Fruit fly (Drosophila melanogaster) whole organism, wandering third instar larva: Measurements from ENCODE around the gene Invadolysin.

Source experiments
- Abd-B ChIP-seq: fragments of >200 bp; optimal IDR thresholded peaks from 2 replicates; lab custom pipeline; 2017; ENCODE audit warnings: missing biosample characterization, missing genetic modification characterization
- CG32264 ChIP-seq: fragments of 200-800 bp; sonication (Bioruptor generic); optimal IDR thresholded peaks from 2 replicates; lab custom pipeline; 2016; ENCODE audit warnings: missing biosample characterization, missing genetic modification characterization
- CG9705 ChIP-seq: fragments of 200-800 bp; sonication (Bioruptor generic); optimal IDR thresholded peaks from 2 replicates; lab custom pipeline; 2018; ENCODE audit warnings: missing biosample characterization, mild to moderate bottlenecking, missing genetic modification characterization
- CrebA ChIP-seq: fragments of 200-800 bp; sonication (Bioruptor generic); optimal IDR thresholded peaks from 2 replicates; lab custom pipeline; 2016; ENCODE audit warnings: missing biosample characterization, mild to moderate bottlenecking, missing genetic modification characterization, borderline replicate concordance
- Dfd ChIP-seq: fragments of >200 bp; optimal IDR thresholded peaks from 2 replicates; lab custom pipeline; 2017; ENCODE audit warnings: missing biosample characterization, missing genetic modification characterization
- Dif ChIP-seq: fragments of 200-275, 200-300 bp; sonication (Bioruptor generic); optimal IDR thresholded peaks from 2 replicates; lab custom pipeline; 2018; ENCODE audit warnings: missing biosample characterization, missing genetic modification characterization; ENCODE audit not compliant: partially characterized antibody
- GATAd ChIP-seq: sonication (Bioruptor generic); optimal IDR thresholded peaks from 2 replicates; lab custom pipeline; 2016; ENCODE audit warnings: missing biosample characterization, missing genetic modification characterization
- HLH106 ChIP-seq: fragments of 200-800 bp; optimal IDR thresholded peaks from 3 replicates; lab custom pipeline; 2019; ENCODE audit warnings: missing biosample characterization, mild to moderate bottlenecking, missing genetic modification characterization, moderate library complexity
- Hnf4 ChIP-seq: fragments of 200-800 bp; sonication (Bioruptor generic); optimal IDR thresholded peaks from 2 replicates; lab custom pipeline; 2016; ENCODE audit warnings: missing biosample characterization, mild to moderate bottlenecking, missing genetic modification characterization
- Hr78 ChIP-seq: fragments of >200 bp; optimal IDR thresholded peaks from 2 replicates; lab custom pipeline; 2017; ENCODE audit warnings: missing biosample characterization, missing genetic modification characterization
- Hr83 ChIP-seq: fragments of 200-300 bp; sonication (Bioruptor generic); optimal IDR thresholded peaks from 2 replicates; lab custom pipeline; 2016; ENCODE audit warnings: missing biosample characterization, mild to moderate bottlenecking, missing genetic modification characterization, moderate library complexity; ENCODE audit not compliant: poor library complexity, severe bottlenecking
- Jra ChIP-seq: sonication (Bioruptor generic); optimal IDR thresholded peaks from 2 replicates; lab custom pipeline; 2016; ENCODE audit warnings: missing biosample characterization, missing genetic modification characterization
- Mio ChIP-seq: sonication (Bioruptor generic); optimal IDR thresholded peaks from 2 replicates; lab custom pipeline; 2016; ENCODE audit warnings: missing biosample characterization, missing genetic modification characterization
- Myc ChIP-seq: fragments of >200 bp; optimal IDR thresholded peaks from 2 replicates; lab custom pipeline; 2017
- N ChIP-seq: fragments of >200 bp; optimal IDR thresholded peaks from 2 replicates; lab custom pipeline; 2018; ENCODE audit warnings: missing biosample characterization, missing external identifiers, missing genetic modification characterization
- OdsH ChIP-seq: fragments of 200-800 bp; sonication (Bioruptor generic); optimal IDR thresholded peaks from 2 replicates; lab custom pipeline; 2016; ENCODE audit warnings: missing biosample characterization, mild to moderate bottlenecking, missing genetic modification characterization
- Rel ChIP-seq, 2 experiments: fragments of 200-800 bp; sonication (Bioruptor generic) in 1 of 2; optimal IDR thresholded peaks; 2 replicates in 1 of 2; 3 replicates in 1 of 2; lab custom pipeline; 2016 to 2019; ENCODE audit warnings: mild to moderate bottlenecking in 2 of 2, missing biosample characterization in 2 of 2, missing genetic modification characterization in 2 of 2, moderate library complexity in 1 of 2
- Sp1 ChIP-seq: fragments of 200-800 bp; sonication (Bioruptor generic); optimal IDR thresholded peaks from 3 replicates; lab custom pipeline; 2019; ENCODE audit warnings: missing biosample characterization, mild to moderate bottlenecking, missing genetic modification characterization, moderate library complexity
- Vsx2 ChIP-seq: fragments of 200-300, 225-300 bp; sonication (Bioruptor generic); optimal IDR thresholded peaks from 2 replicates; lab custom pipeline; 2018; ENCODE audit warnings: missing biosample characterization, missing genetic modification characterization; ENCODE audit not compliant: partially characterized antibody
- br ChIP-seq: fragments of 200-800 bp; sonication (Bioruptor generic); optimal IDR thresholded peaks from 2 replicates; lab custom pipeline; 2016; ENCODE audit warnings: missing biosample characterization, missing genetic modification characterization
- brk ChIP-seq: fragments of 200-800 bp; sonication (Bioruptor generic); optimal IDR thresholded peaks from 2 replicates; lab custom pipeline; 2016; ENCODE audit warnings: missing biosample characterization, mild to moderate bottlenecking, missing genetic modification characterization
- dl ChIP-seq, 2 experiments: fragments of 175-275, 200-275 bp in 1 of 2; fragments of 200-275 bp in 1 of 2; sonication (Bioruptor generic); optimal IDR thresholded peaks; lab custom pipeline; 2018; ENCODE audit warnings: mild to moderate bottlenecking in 2 of 2, missing biosample characterization in 2 of 2, missing genetic modification characterization in 2 of 2, moderate library complexity in 2 of 2; ENCODE audit not compliant: partially characterized antibody in 2 of 2, insufficient read depth in 1 of 2
- dmrt93B ChIP-seq: fragments of 200-800 bp; sonication (Bioruptor generic); optimal IDR thresholded peaks from 2 replicates; lab custom pipeline; 2018; ENCODE audit warnings: missing biosample characterization, mild to moderate bottlenecking, missing genetic modification characterization
- dsf ChIP-seq: sonication (Bioruptor generic); optimal IDR thresholded peaks from 2 replicates; lab custom pipeline; 2016; ENCODE audit warnings: missing biosample characterization, missing genetic modification characterization, borderline replicate concordance
- ey ChIP-seq: fragments of 200-800 bp; sonication (Bioruptor generic); optimal IDR thresholded peaks from 2 replicates; lab custom pipeline; 2016; ENCODE audit warnings: missing biosample characterization, missing genetic modification characterization
- foxo ChIP-seq, 2 experiments: fragments of 200-800 bp; sonication (Bioruptor generic); optimal IDR thresholded peaks; 2 replicates in 1 of 2; 3 replicates in 1 of 2; lab custom pipeline; 2016 to 2017; ENCODE audit warnings: missing biosample characterization in 2 of 2, missing genetic modification characterization in 2 of 2
- fru ChIP-seq: fragments of 200-800 bp; sonication (Bioruptor generic); optimal IDR thresholded peaks from 3 replicates; lab custom pipeline; 2016; ENCODE audit warnings: missing biosample characterization, mild to moderate bottlenecking, missing genetic modification characterization
- h ChIP-seq: fragments of 200-800 bp; sonication (Bioruptor generic); optimal IDR thresholded peaks from 3 replicates; lab custom pipeline; 2016; ENCODE audit warnings: missing biosample characterization, mild to moderate bottlenecking, missing genetic modification characterization
- jim ChIP-seq: fragments of 175-275, 200-325 bp; sonication (Bioruptor generic); optimal IDR thresholded peaks from 2 replicates; lab custom pipeline; 2016; ENCODE audit warnings: missing biosample characterization, mild to moderate bottlenecking, missing genetic modification characterization
- lola ChIP-seq: fragments of >200 bp; optimal IDR thresholded peaks from 2 replicates; lab custom pipeline; 2017; ENCODE audit warnings: missing biosample characterization, missing genetic modification characterization
- pan ChIP-seq: fragments of >200 bp; optimal IDR thresholded peaks from 2 replicates; lab custom pipeline; 2017
- psq ChIP-seq: fragments of 200-800 bp; sonication (Bioruptor generic); optimal IDR thresholded peaks from 3 replicates; lab custom pipeline; 2017; ENCODE audit warnings: missing biosample characterization, mild to moderate bottlenecking, missing genetic modification characterization, moderate library complexity
- rgr ChIP-seq: fragments of 200-800 bp; sonication (Bioruptor generic); optimal IDR thresholded peaks from 3 replicates; lab custom pipeline; 2016; ENCODE audit warnings: missing biosample characterization, mild to moderate bottlenecking, missing genetic modification characterization
- sage ChIP-seq: fragments of 200-800 bp; sonication (Bioruptor generic); optimal IDR thresholded peaks from 2 replicates; lab custom pipeline; 2016; ENCODE audit warnings: missing biosample characterization, mild to moderate bottlenecking, missing genetic modification characterization
- sv ChIP-seq: fragments of 200-800 bp; sonication (Bioruptor generic); optimal IDR thresholded peaks from 3 replicates; lab custom pipeline; 2016; ENCODE audit warnings: missing biosample characterization, missing genetic modification characterization
- tai ChIP-seq: sonication (Bioruptor generic); optimal IDR thresholded peaks from 2 replicates; lab custom pipeline; 2016; ENCODE audit warnings: missing biosample characterization, missing genetic modification characterization
- usp ChIP-seq: fragments of >200 bp; optimal IDR thresholded peaks from 2 replicates; lab custom pipeline; 2017; ENCODE audit warnings: missing biosample characterization, missing genetic modification characterization
- woc ChIP-seq: sonication (Bioruptor generic); optimal IDR thresholded peaks from 2 replicates; lab custom pipeline; 2016; ENCODE audit warnings: missing biosample characterization, mild to moderate bottlenecking, missing genetic modification characterization

Invadolysin gene

dm6 chr3R:10108289-10108928, 36.1 kb upstream of the Invadolysin start:
- TF ChIP-seq Hnf4 (no peak), N (GFP tag; lab: Kevin White, UChicago) (peak; percentile 58)

dm6 chr3R:10109212-10109880, 35.1 kb upstream of the Invadolysin start:
- no peak for TF ChIP-seq tai (GFP tag; lab: Kevin White, UChicago)
- no peak for TF ChIP-seq Myc (lab: Kevin White, UChicago)
- no peak for TF ChIP-seq sv (GFP tag; lab: Kevin White, UChicago)
- TF ChIP-seq sage (GFP tag; lab: Kevin White, UChicago) = no peak
- TF ChIP-seq dmrt93B (GFP tag; lab: Kevin White, UChicago) = no peak
- peak; percentile 80 for TF ChIP-seq N (GFP tag; lab: Kevin White, UChicago)
- no peak for TF ChIP-seq Sp1
- no peak for TF ChIP-seq Jra (GFP tag; lab: Kevin White, UChicago)
- no peak for TF ChIP-seq HLH106
- no peak for TF ChIP-seq pan
- TF ChIP-seq Hnf4 = no peak
- TF ChIP-seq jim (GFP tag; lab: Kevin White, UChicago) = no peak
- no peak for TF ChIP-seq Abd-B (GFP tag; lab: Kevin White, UChicago)
- no peak for TF ChIP-seq h (GFP tag; lab: Kevin White, UChicago)
- TF ChIP-seq Vsx2 (GFP tag; lab: Kevin White, UChicago) = no peak
- no peak for TF ChIP-seq OdsH (GFP tag; lab: Kevin White, UChicago)
- TF ChIP-seq Mio = no peak
- peak; percentile 91 for TF ChIP-seq Dif (GFP tag; lab: Kevin White, UChicago)
- no peak for TF ChIP-seq CrebA (GFP tag; lab: Kevin White, UChicago)
- TF ChIP-seq dl (GFP tag; optimal IDR thresholded peaks at IDR 0.05; lab: Kevin White, UChicago; ENCODE audit: insufficient read depth in 1 of 2, partially characterized antibody in 2 of 2) = peak in 1 of 2 experiments; percentile 79
- no peak for TF ChIP-seq br (GFP tag; lab: Kevin White, UChicago)
- no peak for TF ChIP-seq CG9705
- no peak for TF ChIP-seq Hr78 (GFP tag; lab: Kevin White, UChicago)
- no peak for TF ChIP-seq lola (GFP tag; lab: Kevin White, UChicago)
- no peak for TF ChIP-seq rgr (GFP tag; lab: Kevin White, UChicago)

- TF ChIP-seq dsf (GFP tag; lab: Kevin White, UChicago) (no peak), h (GFP tag; lab: Kevin White, UChicago) (peak; percentile 60), Mio (no peak), CrebA (GFP tag; lab: Kevin White, UChicago) (no peak), CG32264 (no peak), Abd-B (GFP tag; lab: Kevin White, UChicago) (no peak), lola (GFP tag; lab: Kevin White, UChicago) (no peak), Hr78 (GFP tag; lab: Kevin White, UChicago) (no peak), ey (GFP tag; lab: Kevin White, UChicago) (peak; percentile 26), Hr83 (GFP tag; lab: Kevin White, UChicago) (no peak), Vsx2 (GFP tag; lab: Kevin White, UChicago) (no peak), usp (GFP tag; lab: Kevin White, UChicago) (no peak), Rel (GFP tag; optimal IDR thresholded peaks at IDR 0.05; lab: Kevin White, UChicago) (no peak), Rel (tag; optimal IDR thresholded peaks at IDR 0.05; lab: Kevin White, UChicago) (peak; percentile 12), dl (GFP tag; optimal IDR thresholded peaks at IDR 0.05; lab: Kevin White, UChicago; ENCODE audit: insufficient read depth in 1 of 2, partially characterized antibody in 2 of 2) (no peak), woc (GFP tag; lab: Kevin White, UChicago) (no peak), GATAd (GFP tag; lab: Kevin White, UChicago) (peak; percentile 77), fru (GFP tag; lab: Kevin White, UChicago) (peak; percentile 59), N (GFP tag; lab: Kevin White, UChicago) (no peak), foxo (GFP tag; optimal IDR thresholded peaks at IDR 0.05; lab: Kevin White, UChicago) (peak in 1 of 2 experiments; percentile 57), HLH106 (peak; percentile 50), Dif (GFP tag; lab: Kevin White, UChicago) (no peak), brk (GFP tag; lab: Kevin White, UChicago) (no peak), Sp1 (no peak), sage (GFP tag; lab: Kevin White, UChicago) (no peak), sv (GFP tag; lab: Kevin White, UChicago) (no peak), Myc (lab: Kevin White, UChicago) (peak; percentile 37), br (GFP tag; lab: Kevin White, UChicago) (peak; percentile 40), OdsH (GFP tag; lab: Kevin White, UChicago) (peak; percentile 11), dmrt93B (GFP tag; lab: Kevin White, UChicago) (no peak), tai (GFP tag; lab: Kevin White, UChicago) (no peak), rgr (GFP tag; lab: Kevin White, UChicago) (peak; percentile 29), psq (GFP tag; lab: Kevin White, UChicago) (peak; percentile 97), Jra (GFP tag; lab: Kevin White, UChicago) (no peak), Hnf4 (no peak), jim (GFP tag; lab: Kevin White, UChicago) (no peak), pan (no peak), Dfd (GFP tag; lab: Kevin White, UChicago) (no peak), CG9705 (peak; percentile 31)
Observed at dm6 chr3R:10109938-10110337, 34.5 kb upstream of the Invadolysin start, which contains the start of gene Fmr1. Gene Fmr1, minus strand, starts transcription at chr3R:10110121.
